Fruit fly (Drosophila melanogaster): ENCODE data around the gene CG31145.

DNA sequence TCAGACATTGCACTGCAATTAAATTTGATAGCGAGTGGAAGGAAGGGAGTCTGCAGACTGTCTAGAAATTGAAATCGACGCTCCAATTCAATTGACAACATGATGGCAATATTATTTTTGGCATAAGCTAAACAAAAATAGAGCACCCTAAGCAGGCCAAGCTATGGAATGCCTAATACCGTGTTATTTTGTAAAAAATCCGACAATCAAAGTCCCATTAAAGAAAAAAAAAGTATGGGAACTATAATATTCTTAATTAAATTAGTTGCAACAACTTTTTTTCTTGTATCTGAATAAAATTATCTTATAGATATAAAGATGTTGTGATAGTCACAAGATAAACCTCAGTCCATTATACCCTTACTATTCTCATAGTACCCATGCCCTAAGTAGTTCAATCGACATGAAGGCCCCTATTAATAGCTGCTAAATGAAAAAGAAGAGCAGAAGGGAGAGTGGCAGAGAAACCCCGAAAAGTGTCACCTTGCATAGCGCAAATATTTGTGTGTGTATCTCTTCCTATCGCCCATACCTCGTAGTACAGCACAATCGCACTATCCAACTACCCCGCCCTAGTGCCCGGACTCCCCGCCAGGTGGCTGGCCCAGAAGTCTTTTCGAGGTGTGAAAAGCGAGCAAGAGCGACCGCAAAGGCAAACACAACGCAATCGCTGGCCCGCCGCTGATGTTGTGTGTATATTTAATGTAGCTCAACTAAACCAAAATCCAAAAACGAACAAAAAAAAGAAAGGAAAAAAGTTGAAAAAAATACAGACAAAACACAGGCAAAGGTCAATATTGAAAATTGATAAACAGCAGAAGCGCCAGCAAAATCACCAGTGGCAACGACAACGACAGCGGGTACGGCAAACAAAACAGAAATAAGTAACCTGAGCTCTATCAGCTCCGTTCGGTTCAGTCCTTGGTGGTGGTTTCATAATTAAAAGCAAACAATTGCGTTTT, 11.8 kb downstream of the CG31145 start:
- no peak for TF ChIP-seq CG8478 (optimal IDR thresholded peaks at IDR 0.05)
- peak; percentile 79 to 80 for TF ChIP-seq CTCF (optimal IDR thresholded peaks at IDR 0.05)
